Worm (Caenorhabditis elegans) whole organism, L4/young adult: ENCODE data around the gene T28A11.4.

Experiments
- W03F9.2 ChIP-seq: fragments of 150-350 bp; optimal IDR thresholded peaks from 2 replicates; lab custom pipeline; 2014; ENCODE audit warnings: missing biosample characterization, missing genetic modification characterization
- dao-5 ChIP-seq: sonication (generic microtip); optimal IDR thresholded peaks from 2 replicates; lab custom pipeline; 2016; ENCODE audit warnings: missing genotype, missing genetic modification characterization, moderate library complexity, missing compliant biosample characterization
- him-1 ChIP-seq: sonication (generic microtip); optimal IDR thresholded peaks from 2 replicates; lab custom pipeline; 2016; ENCODE audit warnings: missing genotype, missing genetic modification reagents, missing genetic modification characterization, missing compliant biosample characterization

DNA sequence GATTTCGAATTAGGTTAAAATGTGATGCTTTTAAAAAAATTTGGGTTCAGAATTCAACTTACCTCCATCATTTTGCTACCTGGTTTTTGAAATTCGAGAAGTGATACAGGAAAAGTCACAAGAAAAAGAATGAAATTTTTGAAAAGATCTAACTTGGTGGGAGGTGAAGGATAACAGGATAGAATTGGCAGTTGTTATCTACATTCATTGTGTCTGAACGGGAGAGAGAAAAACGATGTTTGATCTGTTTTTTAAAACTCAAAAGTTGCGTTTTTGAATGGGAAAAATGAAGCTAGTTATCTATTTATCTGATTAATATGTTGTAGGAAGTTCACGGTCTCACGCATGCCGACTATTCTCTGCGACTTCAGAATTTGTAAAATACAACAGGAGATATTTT, 13.5 kb downstream of the T28A11.4 start, which contains the start of gene F35F10.7:
- TF ChIP-seq W03F9.2 (tag; lab: Kevin White, UChicago) (no peak), dao-5 (tag; lab: Kevin White, UChicago) (no peak), him-1 (tag; lab: Kevin White, UChicago) (no peak)
